Fruit fly (Drosophila melanogaster) whole organism, embryonic: Measurements from ENCODE around the gene XRCC1.

Source experiments
- Abd-B ChIP-seq: fragments of 200-800 bp; sonication (Bioruptor generic); optimal IDR thresholded peaks from 2 replicates; lab custom pipeline; 2018; ENCODE audit warnings: missing biosample characterization, mild to moderate bottlenecking, missing genetic modification characterization, moderate library complexity
- CG10209 ChIP-seq: fragments of 200-800 bp; sonication (Bioruptor generic); optimal IDR thresholded peaks from 3 replicates; lab custom pipeline; 2017; ENCODE audit warnings: missing biosample characterization, mild to moderate bottlenecking, missing genetic modification characterization, missing genetic modification reagents
- CG11504 ChIP-seq: fragments of 200-800 bp; sonication (Bioruptor generic); optimal IDR thresholded peaks from 3 replicates; lab custom pipeline; 2019; ENCODE audit warnings: missing biosample characterization, mild to moderate bottlenecking, missing genetic modification characterization, moderate library complexity
- CG12659 ChIP-seq: fragments of 200-800 bp; sonication (Bioruptor generic); optimal IDR thresholded peaks from 3 replicates; lab custom pipeline; 2017; ENCODE audit warnings: mild to moderate bottlenecking, missing biosample characterization, missing genetic modification reagents, missing genetic modification characterization
- CG12942 ChIP-seq: fragments of 200-800 bp; sonication (Bioruptor generic); optimal IDR thresholded peaks from 3 replicates; lab custom pipeline; 2016; ENCODE audit warnings: missing biosample characterization, missing genetic modification characterization
- CG13296 ChIP-seq: fragments of 200-800 bp; sonication (Bioruptor generic); optimal IDR thresholded peaks from 3 replicates; lab custom pipeline; 2018; ENCODE audit warnings: missing biosample characterization, mild to moderate bottlenecking, missing genetic modification characterization
- CG13424 ChIP-seq: fragments of 200-800 bp; sonication (Bioruptor generic); optimal IDR thresholded peaks from 2 replicates; lab custom pipeline; 2019; ENCODE audit warnings: missing biosample characterization, mild to moderate bottlenecking, missing genetic modification characterization, moderate library complexity
- CG15514 ChIP-seq: fragments of 200-800 bp; sonication (Bioruptor generic); optimal IDR thresholded peaks from 3 replicates; lab custom pipeline; 2017; ENCODE audit warnings: missing biosample characterization, missing genetic modification characterization, mild to moderate bottlenecking, moderate library complexity, missing genetic modification reagents
- CG17829 ChIP-seq: fragments of 200-800 bp; optimal IDR thresholded peaks from 2 replicates; lab custom pipeline; 2019; ENCODE audit warnings: missing biosample characterization, mild to moderate bottlenecking, missing genetic modification characterization, moderate library complexity
- CG18476 ChIP-seq: fragments of 200-800 bp; sonication (Bioruptor generic); optimal IDR thresholded peaks from 2 replicates; lab custom pipeline; 2016; ENCODE audit warnings: missing biosample characterization, mild to moderate bottlenecking, missing genetic modification characterization
- CG2678 ChIP-seq: fragments of 200-800 bp; sonication (Bioruptor generic); optimal IDR thresholded peaks from 3 replicates; lab custom pipeline; 2019; ENCODE audit warnings: missing biosample characterization, mild to moderate bottlenecking, missing genetic modification characterization, moderate library complexity
- CG30431 ChIP-seq: fragments of 200-800 bp; sonication (Bioruptor generic); optimal IDR thresholded peaks from 2 replicates; lab custom pipeline; 2017; ENCODE audit warnings: missing biosample characterization, missing genetic modification characterization
- CG3163 ChIP-seq: fragments of 200-800 bp; sonication (Bioruptor generic); optimal IDR thresholded peaks from 3 replicates; lab custom pipeline; 2016; ENCODE audit warnings: missing biosample characterization, missing genetic modification characterization
- CG32532 ChIP-seq: fragments of 200-800 bp; sonication (Bioruptor generic); IDR thresholded peaks from 2 replicates; pipeline ENCODE4 v1.3.6; 2022; ENCODE audit warnings: missing biosample characterization, missing genetic modification characterization
- CG4360 ChIP-seq: fragments of 200-800 bp; sonication (Bioruptor generic); IDR thresholded peaks from 2 replicates; pipeline ENCODE4 v1.3.6; 2022; ENCODE audit warnings: missing biosample characterization, missing genetic modification characterization
- CG4424 ChIP-seq: fragments of 200-800 bp; sonication (Bioruptor generic); optimal IDR thresholded peaks from 3 replicates; lab custom pipeline; 2016; ENCODE audit warnings: missing biosample characterization, missing genetic modification characterization
- CG6175 ChIP-seq: fragments of 200-800 bp; sonication (Bioruptor generic); IDR thresholded peaks from 3 replicates; pipeline ENCODE4 v1.3.6; 2022; ENCODE audit warnings: missing biosample characterization, missing genetic modification characterization
- CG6689 ChIP-seq: fragments of 200-800 bp; sonication (Bioruptor generic); IDR thresholded peaks from 2 replicates; pipeline ENCODE4 v1.3.6; 2022; ENCODE audit warnings: missing biosample characterization, missing genetic modification characterization
- CG6765 ChIP-seq: fragments of 200-800 bp; sonication (Bioruptor generic); optimal IDR thresholded peaks from 3 replicates; lab custom pipeline; 2017; ENCODE audit warnings: missing biosample characterization, mild to moderate bottlenecking, missing genetic modification characterization
- CG7556 ChIP-seq: fragments of 200-800 bp; sonication (Bioruptor generic); optimal IDR thresholded peaks from 2 replicates; lab custom pipeline; 2017; ENCODE audit warnings: missing biosample characterization, mild to moderate bottlenecking, missing genetic modification characterization
- CG8388 ChIP-seq: fragments of 200-800 bp; sonication (Bioruptor generic); optimal IDR thresholded peaks from 2 replicates; lab custom pipeline; 2019; ENCODE audit warnings: missing biosample characterization, mild to moderate bottlenecking, missing genetic modification characterization, moderate library complexity
- CG9932 ChIP-seq: fragments of 200-800 bp; sonication (Bioruptor generic); IDR thresholded peaks from 2 replicates; pipeline ENCODE4 v1.3.6; 2022; ENCODE audit warnings: missing biosample characterization, missing genetic modification characterization
- CoRest ChIP-seq: fragments of 200-800 bp; sonication (Bioruptor generic); optimal IDR thresholded peaks from 3 replicates; lab custom pipeline; 2018; ENCODE audit warnings: missing biosample characterization, mild to moderate bottlenecking, missing genetic modification characterization, moderate library complexity
- Dip2 ChIP-seq: fragments of 200-800 bp; sonication (Bioruptor generic); IDR thresholded peaks from 2 replicates; pipeline ENCODE4 v1.3.6; 2022; ENCODE audit warnings: missing biosample characterization, missing genetic modification characterization
- Drgx ChIP-seq: fragments of 200-800 bp; sonication (Bioruptor generic); IDR thresholded peaks from 2 replicates; pipeline ENCODE4 v1.3.6; 2022; ENCODE audit warnings: missing biosample characterization, missing genetic modification characterization
- Hmr ChIP-seq: fragments of 200-800 bp; sonication (Bioruptor generic); optimal IDR thresholded peaks from 3 replicates; lab custom pipeline; 2017; ENCODE audit warnings: mild to moderate bottlenecking, missing biosample characterization, missing genetic modification reagents, missing genetic modification characterization
- Hr51 ChIP-seq, 2 experiments: fragments of 200-800 bp; sonication (Bioruptor generic); optimal IDR thresholded peaks; 2 replicates in 1 of 2; 3 replicates in 1 of 2; lab custom pipeline; 2016 to 2018; ENCODE audit warnings: missing biosample characterization in 2 of 2, missing genetic modification characterization in 2 of 2, mild to moderate bottlenecking in 1 of 2, moderate library complexity in 1 of 2
- Neu2 ChIP-seq: fragments of 200-800 bp; sonication (Bioruptor generic); optimal IDR thresholded peaks from 3 replicates; lab custom pipeline; 2016; ENCODE audit warnings: missing biosample characterization, missing genetic modification characterization, borderline replicate concordance
- Nf-YA ChIP-seq: fragments of 200-800 bp; sonication (Bioruptor generic); IDR thresholded peaks from 2 replicates; pipeline ENCODE4 v1.3.6; 2022; ENCODE audit warnings: missing biosample characterization, missing genetic modification characterization
- Nf-YB ChIP-seq: fragments of 200-800 bp; sonication (Bioruptor generic); optimal IDR thresholded peaks from 3 replicates; lab custom pipeline; 2019; ENCODE audit warnings: missing biosample characterization, mild to moderate bottlenecking, missing genetic modification characterization, moderate library complexity
- Rx ChIP-seq: fragments of 200-800 bp; sonication (Bioruptor generic); IDR thresholded peaks from 2 replicates; pipeline ENCODE4 v1.3.6; 2022; ENCODE audit warnings: missing biosample characterization, missing genetic modification characterization
- ara ChIP-seq: fragments of 200-800 bp; sonication (Bioruptor generic); IDR thresholded peaks from 2 replicates; pipeline ENCODE4 v1.3.6; 2022; ENCODE audit warnings: missing biosample characterization, missing genetic modification characterization
- bowl ChIP-seq: fragments of 200-800 bp; sonication (Bioruptor generic); IDR thresholded peaks from 2 replicates; pipeline ENCODE4 v1.3.6; 2022; ENCODE audit warnings: missing biosample characterization, missing genetic modification characterization
- cwo ChIP-seq: fragments of 200-800 bp; sonication (Bioruptor generic); optimal IDR thresholded peaks from 3 replicates; lab custom pipeline; 2017; ENCODE audit warnings: missing biosample characterization, missing genetic modification characterization, mild to moderate bottlenecking, moderate library complexity, missing genetic modification reagents
- dimm ChIP-seq: fragments of 200-800 bp; sonication (Bioruptor generic); IDR thresholded peaks from 2 replicates; pipeline ENCODE4 v1.3.6; 2022; ENCODE audit warnings: missing biosample characterization, missing genetic modification characterization
- eve ChIP-seq, 2 experiments: fragments of >200 bp; optimal IDR thresholded peaks; 2 replicates each; lab custom pipeline; 2017; ENCODE audit warnings: missing biosample characterization in 2 of 2, missing genetic modification characterization in 2 of 2
- ewg ChIP-seq: fragments of 200-800 bp; sonication (Bioruptor generic); optimal IDR thresholded peaks from 3 replicates; lab custom pipeline; 2017; ENCODE audit warnings: mild to moderate bottlenecking, missing biosample characterization, missing genetic modification reagents, missing genetic modification characterization
- exex ChIP-seq: fragments of 200-800 bp; sonication (Bioruptor generic); optimal IDR thresholded peaks from 4 replicates; lab custom pipeline; 2018; ENCODE audit warnings: missing biosample characterization, mild to moderate bottlenecking, missing genetic modification characterization, moderate library complexity
- gem ChIP-seq: fragments of 200-800 bp; sonication (Bioruptor generic); optimal IDR thresholded peaks from 2 replicates; lab custom pipeline; 2019; ENCODE audit warnings: missing biosample characterization, mild to moderate bottlenecking, missing genetic modification characterization, moderate library complexity
- grau ChIP-seq: fragments of 200-800 bp; optimal IDR thresholded peaks from 3 replicates; lab custom pipeline; 2019; ENCODE audit warnings: missing biosample characterization, mild to moderate bottlenecking, missing genetic modification characterization, moderate library complexity
- klu ChIP-seq: fragments of 200-800 bp; sonication (Bioruptor generic); IDR thresholded peaks from 2 replicates; pipeline ENCODE4 v1.3.6; 2022; ENCODE audit warnings: missing biosample characterization, missing genetic modification characterization
- nmo ChIP-seq: fragments of 200-800 bp; sonication (Bioruptor generic); optimal IDR thresholded peaks from 2 replicates; lab custom pipeline; 2018; ENCODE audit warnings: missing biosample characterization, mild to moderate bottlenecking, missing genetic modification characterization, moderate library complexity
- onecut ChIP-seq: fragments of 200-800 bp; sonication (Bioruptor generic); IDR thresholded peaks from 2 replicates; pipeline ENCODE4 v1.3.6; 2022; ENCODE audit warnings: missing biosample characterization, missing genetic modification characterization
- org-1 ChIP-seq: fragments of 200-800 bp; sonication (Bioruptor generic); optimal IDR thresholded peaks from 2 replicates; lab custom pipeline; 2017; ENCODE audit warnings: missing biosample characterization, missing genetic modification characterization
- repo ChIP-seq: fragments of 200-800 bp; sonication (Bioruptor generic); optimal IDR thresholded peaks from 2 replicates; lab custom pipeline; 2016; ENCODE audit warnings: missing biosample characterization, missing genetic modification characterization
- row ChIP-seq: fragments of 200-800 bp; sonication (Bioruptor generic); IDR thresholded peaks from 3 replicates; pipeline ENCODE4 v1.3.6; 2022; ENCODE audit warnings: missing biosample characterization, missing genetic modification characterization
- tna ChIP-seq: fragments of 200-800 bp; sonication (Bioruptor generic); IDR thresholded peaks from 2 replicates; pipeline ENCODE4 v1.3.6; 2022; ENCODE audit warnings: missing biosample characterization, missing genetic modification characterization; ENCODE audit not compliant: partially characterized antibody
- unc-4 ChIP-seq: fragments of 200-800 bp; sonication (Bioruptor generic); IDR thresholded peaks from 2 replicates; pipeline ENCODE4 v1.3.6; 2022; ENCODE audit warnings: missing biosample characterization, missing genetic modification characterization; ENCODE audit not compliant: partially characterized antibody
- vvl ChIP-seq: fragments of 200-800 bp; sonication (Bioruptor generic); IDR thresholded peaks from 2 replicates; pipeline ENCODE4 v1.3.6; 2022; ENCODE audit warnings: missing biosample characterization, missing genetic modification characterization
- zfh1 ChIP-seq: fragments of 200-800 bp; sonication (Bioruptor generic); IDR thresholded peaks from 3 replicates; pipeline ENCODE4 v1.3.6; 2022; ENCODE audit warnings: missing biosample characterization, missing genetic modification characterization

Gene XRCC1

dm6 chrX:5336722-5337121, 7.0 kb downstream of the XRCC1 start (continued):
- TF ChIP-seq CG32532 (GFP tag; lab: Robert Waterston, UW): peak; percentile 32; the same call in 1 of the 2 replicates
- no peak for TF ChIP-seq repo (GFP tag; lab: Kevin White, UChicago)
- peak; percentile 49 for TF ChIP-seq CoRest
- no peak for TF ChIP-seq bowl
- TF ChIP-seq nmo (GFP tag; lab: Kevin White, UChicago): peak; percentile 21
- TF ChIP-seq Abd-B (GFP tag; lab: Kevin White, UChicago): peak; percentile 27
- TF ChIP-seq row: peak; percentile 47; the same call in 2 of the 3 replicates
- TF ChIP-seq Nf-YB (GFP tag; lab: Kevin White, UChicago): no peak
- TF ChIP-seq Hmr (GFP tag; lab: Kevin White, UChicago): peak; percentile 67
- peak; percentile 12 for TF ChIP-seq CG18476 (GFP tag; lab: Kevin White, UChicago)
- no peak for TF ChIP-seq unc-4 (GFP tag; lab: Robert Waterston, UW)
- peak; percentile 24 for TF ChIP-seq exex
- TF ChIP-seq Nf-YA (GFP tag; lab: Robert Waterston, UW): no peak
- TF ChIP-seq CG10209: peak; percentile 34
- peak; percentile 13 for TF ChIP-seq ewg (GFP tag; lab: Kevin White, UChicago)
- TF ChIP-seq Drgx (GFP tag; lab: Robert Waterston, UW): peak; percentile 50; the same call in 1 of the 2 replicates
- TF ChIP-seq CG3163 (GFP tag; lab: Kevin White, UChicago): no peak
- peak; percentile 4 for TF ChIP-seq CG17829 (tag; lab: Kevin White, UChicago)
- no peak for TF ChIP-seq CG6175
- peak; percentile 52 for TF ChIP-seq CG13424
- TF ChIP-seq CG15514 (GFP tag; lab: Kevin White, UChicago): peak; percentile 27
- peak; percentile 61 for TF ChIP-seq CG7556
- peak; percentile 71 for TF ChIP-seq CG11504 (tag; lab: Kevin White, UChicago)
- TF ChIP-seq grau (tag; lab: Kevin White, UChicago): peak; percentile 64
- peak; percentile 32 for TF ChIP-seq org-1 (GFP tag; lab: Kevin White, UChicago)
- no peak for TF ChIP-seq klu (GFP tag; lab: Robert Waterston, UW)
- TF ChIP-seq CG12659 (GFP tag; lab: Kevin White, UChicago): peak; percentile 40
- TF ChIP-seq CG12942 (GFP tag; lab: Kevin White, UChicago): no peak
- TF ChIP-seq CG6689 (GFP tag; lab: Robert Waterston, UW): no peak
- no peak for TF ChIP-seq Dip2
- peak; percentile 50 for TF ChIP-seq CG9932 (GFP tag; lab: Robert Waterston, UW)
- peak; percentile 44 for TF ChIP-seq CG13296
- TF ChIP-seq CG2678 (tag; lab: Kevin White, UChicago): peak; percentile 79
- TF ChIP-seq CG30431 (GFP tag; lab: Kevin White, UChicago): no peak
- TF ChIP-seq ara (GFP tag; lab: Robert Waterston, UW): no peak
- TF ChIP-seq CG8388 (GFP tag; lab: Kevin White, UChicago): peak; percentile 1
- TF ChIP-seq dimm (GFP tag; lab: Robert Waterston, UW): no peak
- TF ChIP-seq CG4360 (GFP tag; lab: Robert Waterston, UW): no peak
- TF ChIP-seq Hr51 (GFP tag; optimal IDR thresholded peaks at IDR 0.05; lab: Kevin White, UChicago): peak in 1 of 2 experiments; percentile 64
- no peak for TF ChIP-seq Rx (GFP tag; lab: Robert Waterston, UW)
- no peak for TF ChIP-seq zfh1 (GFP tag; lab: Robert Waterston, UW)
- 0 out of 2 replicates have a peak, but pooled peaks have one; percentile 27 for TF ChIP-seq onecut (GFP tag; lab: Robert Waterston, UW)
- TF ChIP-seq CG6765 (GFP tag; lab: Kevin White, UChicago): peak; percentile 13
- TF ChIP-seq gem (tag; lab: Kevin White, UChicago): peak; percentile 67
- TF ChIP-seq eve (GFP tag; optimal IDR thresholded peaks at IDR 0.05; lab: Kevin White, UChicago): no peak
- no peak for TF ChIP-seq CG4424
- no peak for TF ChIP-seq Neu2 (GFP tag; lab: Kevin White, UChicago)
- no peak for TF ChIP-seq tna (GFP tag; lab: Robert Waterston, UW)
- peak; percentile 56 for TF ChIP-seq cwo (GFP tag; lab: Kevin White, UChicago)
- TF ChIP-seq vvl: 0 out of 2 replicates have a peak, but pooled peaks have one; percentile 40
